Fruit fly (Drosophila melanogaster) whole organism, embryonic: ENCODE data around the gene Dad1.
A peak's percentile ranks its signal among the peaks of the same experiment; 100 is the strongest.

ENCODE experiments used
- ATbp ChIP-seq: fragments of 200-800 bp; sonication (Bioruptor generic); optimal IDR thresholded peaks from 2 replicates; lab custom pipeline; 2017; ENCODE audit warnings: missing biosample characterization, mild to moderate bottlenecking, missing genetic modification characterization, missing genetic modification reagents
- Atf3 ChIP-seq: fragments of 200-800 bp; sonication (Bioruptor generic); optimal IDR thresholded peaks from 3 replicates; lab custom pipeline; 2016; ENCODE audit warnings: missing biosample characterization, missing genetic modification characterization
- C15 ChIP-seq: fragments of 200-800 bp; sonication (Bioruptor generic); IDR thresholded peaks from 3 replicates; pipeline ENCODE4 v1.3.6; 2022; ENCODE audit warnings: missing biosample characterization, missing genetic modification characterization
- CG1024 ChIP-seq: fragments of 200-800 bp; sonication (Bioruptor generic); IDR thresholded peaks from 2 replicates; pipeline ENCODE4 v1.3.6; 2022; ENCODE audit warnings: missing biosample characterization, missing genetic modification characterization
- CG10543 ChIP-seq: fragments of 200-800 bp; sonication (Bioruptor generic); optimal IDR thresholded peaks from 3 replicates; lab custom pipeline; 2017; ENCODE audit warnings: missing biosample characterization, mild to moderate bottlenecking, missing genetic modification characterization, moderate library complexity
- CG13123 ChIP-seq: fragments of 200-800 bp; sonication (Bioruptor generic); optimal IDR thresholded peaks from 2 replicates; lab custom pipeline; 2016; ENCODE audit warnings: missing biosample characterization, missing genetic modification characterization
- CG17328 ChIP-seq: fragments of 200-800 bp; sonication (Bioruptor generic); IDR thresholded peaks from 2 replicates; pipeline ENCODE4 v1.3.6; 2022; ENCODE audit warnings: missing biosample characterization, missing genetic modification characterization
- CG17802 ChIP-seq: fragments of 200-800 bp; sonication (Bioruptor generic); optimal IDR thresholded peaks from 2 replicates; lab custom pipeline; 2018; ENCODE audit warnings: missing biosample characterization, mild to moderate bottlenecking, missing genetic modification characterization, moderate library complexity
- CG18262 ChIP-seq: fragments of 200-800 bp; optimal IDR thresholded peaks from 3 replicates; lab custom pipeline; 2019; ENCODE audit warnings: missing biosample characterization, mild to moderate bottlenecking, missing genetic modification characterization, moderate library complexity
- CG2199 ChIP-seq: fragments of 200-800 bp; sonication (Bioruptor generic); IDR thresholded peaks from 3 replicates; pipeline ENCODE4 v1.3.6; 2022; ENCODE audit warnings: missing biosample characterization, missing genetic modification characterization
- CG4282 ChIP-seq: fragments of 200-800 bp; sonication (Bioruptor generic); optimal IDR thresholded peaks from 2 replicates; lab custom pipeline; 2016; ENCODE audit warnings: missing biosample characterization, missing genetic modification characterization
- CG4424 ChIP-seq: fragments of 200-800 bp; sonication (Bioruptor generic); optimal IDR thresholded peaks from 3 replicates; lab custom pipeline; 2016; ENCODE audit warnings: missing biosample characterization, missing genetic modification characterization
- CG5245 ChIP-seq: fragments of 200-800 bp; sonication (Bioruptor generic); optimal IDR thresholded peaks from 3 replicates; lab custom pipeline; 2016; ENCODE audit warnings: missing biosample characterization, missing genetic modification characterization
- CG6654 ChIP-seq: fragments of 200-800 bp; sonication (Bioruptor generic); optimal IDR thresholded peaks from 2 replicates; lab custom pipeline; 2017; ENCODE audit warnings: missing biosample characterization, mild to moderate bottlenecking, missing genetic modification characterization
- CG9609 ChIP-seq: fragments of 200-800 bp; sonication (Bioruptor generic); optimal IDR thresholded peaks from 3 replicates; lab custom pipeline; 2016; ENCODE audit warnings: missing biosample characterization, missing genetic modification characterization
- Dad ChIP-seq: fragments of 200-800 bp; sonication (Bioruptor generic); optimal IDR thresholded peaks from 3 replicates; lab custom pipeline; 2016; ENCODE audit warnings: missing biosample characterization, missing genetic modification characterization
- E2f1 ChIP-seq: fragments of 200-800 bp; sonication (Bioruptor generic); IDR thresholded peaks from 2 replicates; pipeline ENCODE4 v1.3.6; 2022; ENCODE audit warnings: missing biosample characterization, missing genetic modification characterization
- Elba2 ChIP-seq: fragments of 200-800 bp; sonication (Bioruptor generic); optimal IDR thresholded peaks from 3 replicates; lab custom pipeline; 2016; ENCODE audit warnings: missing biosample characterization, missing genetic modification characterization
- Gug ChIP-seq: fragments of 200-800 bp; sonication (Bioruptor generic); IDR thresholded peaks from 4 replicates; pipeline ENCODE4 v1.3.6; 2022; ENCODE audit warnings: missing biosample characterization, missing genetic modification characterization
- Hand ChIP-seq: fragments of 200-800 bp; sonication (Bioruptor generic); optimal IDR thresholded peaks from 2 replicates; lab custom pipeline; 2017; ENCODE audit warnings: mild to moderate bottlenecking, missing biosample characterization, missing genetic modification reagents, missing genetic modification characterization
- Hmx ChIP-seq: fragments of 200-800 bp; sonication (Bioruptor generic); optimal IDR thresholded peaks from 2 replicates; lab custom pipeline; 2016; ENCODE audit warnings: missing biosample characterization, missing genetic modification characterization
- Hr3 ChIP-seq: fragments of 200-800 bp; sonication (Bioruptor generic); optimal IDR thresholded peaks from 3 replicates; lab custom pipeline; 2016; ENCODE audit warnings: missing biosample characterization, missing genetic modification characterization
- Meics ChIP-seq: fragments of 200-800 bp; sonication (Bioruptor generic); optimal IDR thresholded peaks from 2 replicates; lab custom pipeline; 2017; ENCODE audit warnings: missing biosample characterization, mild to moderate bottlenecking, missing genetic modification characterization
- Neu2 ChIP-seq: fragments of 200-800 bp; sonication (Bioruptor generic); optimal IDR thresholded peaks from 3 replicates; lab custom pipeline; 2016; ENCODE audit warnings: missing biosample characterization, missing genetic modification characterization, borderline replicate concordance
- Six4 ChIP-seq: fragments of 200-800 bp; sonication (Bioruptor generic); optimal IDR thresholded peaks from 2 replicates; lab custom pipeline; 2016; ENCODE audit warnings: missing biosample characterization, missing genetic modification characterization
- Sry-β ChIP-seq: fragments of 200-800 bp; sonication (Bioruptor generic); optimal IDR thresholded peaks from 2 replicates; lab custom pipeline; 2018; ENCODE audit warnings: missing biosample characterization, mild to moderate bottlenecking, missing genetic modification characterization, moderate library complexity
- Ssrp ChIP-seq: fragments of 200-800 bp; sonication (Bioruptor generic); optimal IDR thresholded peaks from 2 replicates; lab custom pipeline; 2018; ENCODE audit warnings: missing biosample characterization, mild to moderate bottlenecking, missing genetic modification characterization, moderate library complexity
- Stat92E ChIP-seq, 3 experiments: fragments of >200 bp in 2 of 3; fragments of 200-800 bp in 1 of 3; sonication (Bioruptor generic) in 1 of 3; optimal IDR thresholded peaks; 2 replicates each; lab custom pipeline; 2017 to 2019; ENCODE audit warnings: missing biosample characterization in 3 of 3, missing genetic modification characterization in 3 of 3, mild to moderate bottlenecking in 1 of 3, moderate library complexity in 1 of 3
- ab ChIP-seq: fragments of 200-800 bp; sonication (Bioruptor generic); optimal IDR thresholded peaks from 2 replicates; lab custom pipeline; 2016; ENCODE audit warnings: missing biosample characterization, missing genetic modification characterization
- croc ChIP-seq: fragments of 200-800 bp; sonication (Bioruptor generic); conservative IDR thresholded peaks from 3 replicates; pipeline ENCODE4 v1.3.6; 2022; ENCODE audit warnings: missing biosample characterization, missing genetic modification characterization
- disco-r ChIP-seq: fragments of 200-800 bp; sonication (Bioruptor generic); optimal IDR thresholded peaks from 2 replicates; lab custom pipeline; 2016; ENCODE audit warnings: missing biosample characterization, missing genetic modification characterization
- dmrt99B ChIP-seq: fragments of 200-800 bp; sonication (Bioruptor generic); optimal IDR thresholded peaks from 2 replicates; lab custom pipeline; 2018; ENCODE audit warnings: missing biosample characterization, mild to moderate bottlenecking, missing genetic modification characterization, moderate library complexity
- fd3F ChIP-seq: fragments of 200-800 bp; sonication (Bioruptor generic); optimal IDR thresholded peaks from 2 replicates; lab custom pipeline; 2018; ENCODE audit warnings: missing biosample characterization, mild to moderate bottlenecking, missing genetic modification characterization, moderate library complexity
- gem ChIP-seq: fragments of 200-800 bp; sonication (Bioruptor generic); optimal IDR thresholded peaks from 2 replicates; lab custom pipeline; 2019; ENCODE audit warnings: missing biosample characterization, mild to moderate bottlenecking, missing genetic modification characterization, moderate library complexity
- inv ChIP-seq: fragments of 200-800 bp; sonication (Bioruptor generic); IDR thresholded peaks from 2 replicates; pipeline ENCODE4 v1.3.6; 2022; ENCODE audit warnings: missing biosample characterization, missing genetic modification characterization; ENCODE audit not compliant: partially characterized antibody
- kay ChIP-seq: fragments of 200-800 bp; sonication (Bioruptor generic); optimal IDR thresholded peaks from 2 replicates; lab custom pipeline; 2016; ENCODE audit warnings: missing biosample characterization, missing genetic modification characterization
- ken ChIP-seq: fragments of 200-800 bp; sonication (Bioruptor generic); IDR thresholded peaks from 3 replicates; pipeline ENCODE4 v1.3.6; 2022; ENCODE audit warnings: missing biosample characterization, missing genetic modification characterization
- nom ChIP-seq: fragments of 200-800 bp; sonication (Bioruptor generic); optimal IDR thresholded peaks from 2 replicates; lab custom pipeline; 2017; ENCODE audit warnings: missing biosample characterization, missing genetic modification characterization, mild to moderate bottlenecking, moderate library complexity, missing genetic modification reagents
- onecut ChIP-seq: fragments of 200-800 bp; sonication (Bioruptor generic); IDR thresholded peaks from 2 replicates; pipeline ENCODE4 v1.3.6; 2022; ENCODE audit warnings: missing biosample characterization, missing genetic modification characterization
- pho ChIP-seq: fragments of 200-800 bp; sonication (Bioruptor generic); optimal IDR thresholded peaks from 2 replicates; lab custom pipeline; 2016; ENCODE audit warnings: missing biosample characterization, missing genetic modification characterization
- psq ChIP-seq: fragments of 200-800 bp; sonication (Bioruptor generic); optimal IDR thresholded peaks from 2 replicates; lab custom pipeline; 2017; ENCODE audit warnings: missing biosample characterization, missing genetic modification characterization
- pzg ChIP-seq: fragments of 200-800 bp; sonication (Bioruptor generic); optimal IDR thresholded peaks from 3 replicates; lab custom pipeline; 2018; ENCODE audit warnings: missing biosample characterization, mild to moderate bottlenecking, missing genetic modification characterization, moderate library complexity
- repo ChIP-seq: fragments of 200-800 bp; sonication (Bioruptor generic); optimal IDR thresholded peaks from 2 replicates; lab custom pipeline; 2016; ENCODE audit warnings: missing biosample characterization, missing genetic modification characterization
- schlank ChIP-seq: fragments of 200-800 bp; sonication (Bioruptor generic); optimal IDR thresholded peaks from 2 replicates; lab custom pipeline; 2018; ENCODE audit warnings: missing biosample characterization, mild to moderate bottlenecking, missing genetic modification characterization
- scrt ChIP-seq: fragments of 200-800 bp; sonication (Bioruptor generic); optimal IDR thresholded peaks from 2 replicates; lab custom pipeline; 2018; ENCODE audit warnings: missing biosample characterization, mild to moderate bottlenecking, missing genetic modification characterization, moderate library complexity
- sens-2 ChIP-seq: fragments of 200-800 bp; sonication (Bioruptor generic); IDR thresholded peaks from 2 replicates; pipeline ENCODE4 v1.3.6; 2022; ENCODE audit warnings: missing biosample characterization, missing genetic modification characterization
- shn ChIP-seq: fragments of 200-800 bp; sonication (Bioruptor generic); optimal IDR thresholded peaks from 3 replicates; lab custom pipeline; 2016; ENCODE audit warnings: missing biosample characterization, missing genetic modification characterization
- sima ChIP-seq: fragments of 200-800 bp; sonication (Bioruptor generic); optimal IDR thresholded peaks from 2 replicates; lab custom pipeline; 2016; ENCODE audit warnings: missing biosample characterization, missing genetic modification characterization
- sisA ChIP-seq: fragments of 200-800 bp; sonication (Bioruptor generic); IDR thresholded peaks from 2 replicates; pipeline ENCODE4 v1.3.6; 2022; ENCODE audit warnings: missing biosample characterization, missing genetic modification characterization
- so ChIP-seq: fragments of 200-800 bp; sonication (Bioruptor generic); IDR thresholded peaks from 3 replicates; pipeline ENCODE4 v1.3.6; 2022; ENCODE audit warnings: missing biosample characterization, missing genetic modification characterization
- toy ChIP-seq: fragments of 200-800 bp; sonication (Bioruptor generic); IDR thresholded peaks from 2 replicates; pipeline ENCODE4 v1.3.6; 2022; ENCODE audit warnings: missing biosample characterization, missing genetic modification characterization

Gene Dad1

DNA sequence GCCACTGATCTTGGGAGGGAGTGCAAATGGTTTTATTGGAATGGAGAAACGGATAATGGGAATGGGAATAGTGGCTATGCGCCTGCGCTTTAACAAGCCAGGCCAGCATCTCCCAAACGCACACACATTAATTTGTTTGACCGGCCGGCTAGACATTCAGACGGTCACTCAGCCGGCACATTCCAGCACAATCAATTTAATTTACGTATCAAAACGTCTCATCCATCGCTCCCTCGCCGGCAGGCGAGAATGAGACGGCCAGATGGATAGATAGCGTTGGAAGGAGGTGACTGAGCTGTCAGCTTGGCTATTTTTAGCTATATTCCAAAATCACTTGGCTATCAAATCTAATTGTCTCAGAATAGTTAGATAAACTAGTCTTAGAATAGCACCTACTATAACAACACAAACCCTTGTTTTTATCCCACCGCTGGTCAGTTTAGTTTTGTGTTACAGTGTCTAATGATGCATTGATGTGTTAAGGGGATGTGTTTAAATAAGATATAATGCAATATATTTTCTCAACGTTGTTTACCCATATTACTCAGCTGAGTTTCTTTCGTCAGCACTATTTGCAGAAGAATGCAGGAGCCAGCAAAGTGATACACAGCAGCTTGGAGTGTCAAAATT, 39.6 kb upstream of the Dad1 start (continued):
- TF ChIP-seq so (GFP tag; lab: Robert Waterston, UW) (no peak), disco-r (GFP tag; lab: Kevin White, UChicago) (no peak), Hand (GFP tag; lab: Kevin White, UChicago) (no peak), schlank (tag; lab: Kevin White, UChicago) (no peak), repo (GFP tag; lab: Kevin White, UChicago) (no peak), sens-2 (GFP tag; lab: Robert Waterston, UW) (no peak), Six4 (GFP tag; lab: Kevin White, UChicago) (no peak), CG4424 (GFP tag; lab: Kevin White, UChicago) (no peak), CG17328 (GFP tag; lab: Robert Waterston, UW) (no peak), Hmx (GFP tag; lab: Kevin White, UChicago) (no peak), croc (no peak), shn (GFP tag; lab: Kevin White, UChicago) (no peak), ATbp (GFP tag; lab: Kevin White, UChicago) (peak; percentile 71), ab (GFP tag; lab: Kevin White, UChicago) (no peak), inv (no peak), CG5245 (no peak), CG9609 (GFP tag; lab: Kevin White, UChicago) (no peak), Neu2 (no peak), sisA (GFP tag; lab: Robert Waterston, UW) (no peak), gem (peak; percentile 36), Ssrp (tag; lab: Kevin White, UChicago) (no peak), Meics (no peak), C15 (no peak), toy (GFP tag; lab: Robert Waterston, UW) (no peak), sima (GFP tag; lab: Kevin White, UChicago) (no peak), CG4282 (GFP tag; lab: Kevin White, UChicago) (no peak), CG13123 (no peak), Gug (no peak), Elba2 (no peak), pzg (no peak), fd3F (GFP tag; lab: Kevin White, UChicago) (no peak), kay (GFP tag; lab: Kevin White, UChicago) (peak; percentile 14), CG2199 (GFP tag; lab: Robert Waterston, UW) (no peak), CG18262 (tag; lab: Kevin White, UChicago) (peak; percentile 42), CG17802 (no peak), psq (GFP tag; lab: Kevin White, UChicago) (no peak), Sry-β (GFP tag; lab: Kevin White, UChicago) (peak; percentile 92), CG6654 (no peak), CG1024 (GFP tag; lab: Robert Waterston, UW) (no peak), onecut (GFP tag; lab: Robert Waterston, UW) (no peak), nom (GFP tag; lab: Kevin White, UChicago) (peak; percentile 39), pho (no peak), scrt (GFP tag; lab: Kevin White, UChicago) (no peak), dmrt99B (no peak), Dad (GFP tag; lab: Kevin White, UChicago) (no peak), Stat92E (GFP tag; optimal IDR thresholded peaks at IDR 0.05; lab: Kevin White, UChicago) (no peak), Atf3 (GFP tag; lab: Kevin White, UChicago) (no peak), ken (no peak), CG10543 (no peak), E2f1 (GFP tag; lab: Robert Waterston, UW) (no peak), Hr3 (GFP tag; lab: Kevin White, UChicago) (no peak)
